Worm (Caenorhabditis elegans) whole organism, young adult: ENCODE data around the gene glb-34.

Experiments
- F22D6.2 ChIP-seq: sonication (generic microtip); optimal IDR thresholded peaks from 2 replicates; lab custom pipeline; 2016; ENCODE audit warnings: mild to moderate bottlenecking, missing genetic modification characterization, missing compliant biosample characterization
- ekl-4 ChIP-seq: fragments of 200-800 bp; sonication (Bioruptor generic); IDR thresholded peaks from 2 replicates; pipeline ENCODE4 v1.3.6; 2022; ENCODE audit warnings: missing genetic modification reagents, missing genetic modification characterization, missing compliant biosample characterization
- lin-54 ChIP-seq: fragments of 200-800 bp; sonication (Bioruptor generic); optimal IDR thresholded peaks from 2 replicates; lab custom pipeline; 2018; ENCODE audit warnings: mild to moderate bottlenecking, missing genetic modification characterization, missing compliant biosample characterization
- snpc-4 ChIP-seq, 5 experiments: fragments of 150-350 bp in 1 of 5; sonication (generic microtip) in 4 of 5; optimal IDR thresholded peaks; 2 replicates each; lab custom pipeline; 2014 to 2018; ENCODE audit warnings: missing genetic modification characterization in 5 of 5, missing biosample characterization in 3 of 5, antibody characterized with exemption in 2 of 5, mild to moderate bottlenecking in 2 of 5, missing compliant biosample characterization in 2 of 5, missing genotype in 2 of 5, moderate library complexity in 2 of 5, missing genetic modification reagents in 1 of 5
- somi-1 ChIP-seq: fragments of 200-800 bp; sonication (Bioruptor generic); optimal IDR thresholded peaks from 2 replicates; lab custom pipeline; 2018; ENCODE audit warnings: mild to moderate bottlenecking, missing genetic modification characterization, missing compliant biosample characterization
- xnd-1 ChIP-seq: sonication (generic microtip); optimal IDR thresholded peaks from 2 replicates; lab custom pipeline; 2016; ENCODE audit warnings: missing genotype, missing genetic modification reagents, missing genetic modification characterization, missing compliant biosample characterization

DNA sequence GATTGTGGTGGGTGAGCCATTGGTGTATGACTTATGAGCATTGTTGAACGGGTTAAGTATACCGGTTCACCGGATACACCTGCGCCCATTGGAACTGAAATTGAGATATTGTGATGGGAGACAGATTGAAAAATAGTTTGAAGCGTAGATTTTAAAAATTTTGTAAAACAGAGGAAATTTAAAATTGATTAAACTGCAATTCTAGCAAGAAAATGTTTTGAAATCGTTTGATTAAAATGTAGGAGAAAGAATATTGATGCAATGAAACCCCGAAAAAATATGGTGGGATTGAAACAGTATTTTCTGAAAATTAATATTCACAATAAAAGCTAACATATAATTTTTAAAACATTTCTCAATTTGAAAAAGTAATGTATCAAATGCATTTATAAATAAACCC, 17.7 kb downstream of the glb-34 start, which contains the start of gene Y57G11B.6:
- TF ChIP-seq ekl-4 (GFP tag; lab: Robert Waterston, UW): no peak
- no peak for TF ChIP-seq snpc-4 (GFP tag; optimal IDR thresholded peaks at IDR 0.05; lab: Kevin White, UChicago)
- no peak for TF ChIP-seq snpc-4 (tag; optimal IDR thresholded peaks at IDR 0.05; lab: Kevin White, UChicago)
- TF ChIP-seq somi-1 (GFP tag; lab: Kevin White, UChicago): no peak
- TF ChIP-seq xnd-1 (tag; lab: Kevin White, UChicago): no peak
- no peak for TF ChIP-seq lin-54
- no peak for TF ChIP-seq F22D6.2 (tag; lab: Kevin White, UChicago)
